Fruit fly (Drosophila melanogaster) whole organism, embryonic: ENCODE data around the gene CG5892.

Experiments
- Atf-2 ChIP-seq: fragments of 200-800 bp; sonication (Bioruptor generic); optimal IDR thresholded peaks from 2 replicates; lab custom pipeline; 2016; ENCODE audit warnings: missing biosample characterization, missing genetic modification characterization
- Blimp-1 ChIP-seq: fragments of 200-800 bp; sonication (Bioruptor generic); optimal IDR thresholded peaks from 3 replicates; lab custom pipeline; 2018; ENCODE audit warnings: missing biosample characterization, missing genetic modification characterization, mild to moderate bottlenecking, moderate library complexity, missing genetic modification reagents
- BtbVII ChIP-seq: fragments of 200-800 bp; sonication (Bioruptor generic); optimal IDR thresholded peaks from 3 replicates; lab custom pipeline; 2017; ENCODE audit warnings: missing biosample characterization, mild to moderate bottlenecking, missing genetic modification characterization
- CG10431 ChIP-seq: fragments of 200-800 bp; sonication (Bioruptor generic); optimal IDR thresholded peaks from 3 replicates; lab custom pipeline; 2018; ENCODE audit warnings: missing biosample characterization, mild to moderate bottlenecking, missing genetic modification characterization
- CG14014 ChIP-seq: fragments of 200-800 bp; sonication (Bioruptor generic); IDR thresholded peaks from 2 replicates; pipeline ENCODE4 v1.3.6; 2022; ENCODE audit warnings: missing biosample characterization, missing genetic modification characterization
- CG18011 ChIP-seq: fragments of 200-800 bp; sonication (Bioruptor generic); optimal IDR thresholded peaks from 2 replicates; lab custom pipeline; 2017; ENCODE audit warnings: missing biosample characterization, missing genetic modification characterization, mild to moderate bottlenecking, moderate library complexity, missing genotype
- CG2712 ChIP-seq: fragments of 200-800 bp; optimal IDR thresholded peaks from 3 replicates; lab custom pipeline; 2019; ENCODE audit warnings: missing biosample characterization, mild to moderate bottlenecking, missing genetic modification characterization, moderate library complexity
- CG30403 ChIP-seq: fragments of 200-800 bp; sonication (Bioruptor generic); optimal IDR thresholded peaks from 3 replicates; lab custom pipeline; 2016; ENCODE audit warnings: missing biosample characterization, missing genetic modification characterization
- CG3838 ChIP-seq: fragments of 200-800 bp; sonication (Bioruptor generic); optimal IDR thresholded peaks from 3 replicates; lab custom pipeline; 2016; ENCODE audit warnings: missing biosample characterization, missing genetic modification characterization
- CG4282 ChIP-seq: fragments of 200-800 bp; sonication (Bioruptor generic); optimal IDR thresholded peaks from 2 replicates; lab custom pipeline; 2016; ENCODE audit warnings: missing biosample characterization, missing genetic modification characterization
- CG4854 ChIP-seq: fragments of 200-800 bp; sonication (Bioruptor generic); optimal IDR thresholded peaks from 2 replicates; lab custom pipeline; 2016; ENCODE audit warnings: missing biosample characterization, missing genetic modification characterization, inconsistent platforms
- CG6854 ChIP-seq: fragments of 200-800 bp; sonication (Bioruptor generic); optimal IDR thresholded peaks from 3 replicates; lab custom pipeline; 2017; ENCODE audit warnings: missing biosample characterization, mild to moderate bottlenecking, missing genetic modification characterization
- CG7357 ChIP-seq: fragments of 200-800 bp; sonication (Bioruptor generic); IDR thresholded peaks from 3 replicates; pipeline ENCODE4 v1.3.6; 2022; ENCODE audit warnings: missing biosample characterization, missing genetic modification characterization
- CG9876 ChIP-seq: fragments of 200-800 bp; sonication (Bioruptor generic); optimal IDR thresholded peaks from 2 replicates; lab custom pipeline; 2016; ENCODE audit warnings: missing biosample characterization, missing genetic modification characterization
- CHES-1-like ChIP-seq: fragments of 200-800 bp; sonication (Bioruptor generic); optimal IDR thresholded peaks from 2 replicates; lab custom pipeline; 2016; ENCODE audit warnings: missing biosample characterization, missing genetic modification characterization
- Dad ChIP-seq: fragments of 200-800 bp; sonication (Bioruptor generic); optimal IDR thresholded peaks from 3 replicates; lab custom pipeline; 2016; ENCODE audit warnings: missing biosample characterization, missing genetic modification characterization
- Gsc ChIP-seq: fragments of 200-800 bp; sonication (Bioruptor generic); IDR thresholded peaks from 2 replicates; pipeline ENCODE4 v1.3.6; 2022; ENCODE audit warnings: missing biosample characterization, missing genetic modification characterization
- HHEX ChIP-seq: fragments of 200-800 bp; sonication (Bioruptor generic); optimal IDR thresholded peaks from 3 replicates; lab custom pipeline; 2017; ENCODE audit warnings: missing biosample characterization, mild to moderate bottlenecking, missing genetic modification characterization, missing genetic modification reagents
- Lim3 ChIP-seq: fragments of 200-800 bp; sonication (Bioruptor generic); IDR thresholded peaks from 2 replicates; pipeline ENCODE4 v1.3.6; 2022; ENCODE audit warnings: missing biosample characterization, missing genetic modification characterization
- Mad ChIP-seq: fragments of 200-800 bp; sonication (Bioruptor generic); optimal IDR thresholded peaks from 2 replicates; lab custom pipeline; 2016; ENCODE audit warnings: missing biosample characterization, missing genetic modification characterization
- Max ChIP-seq: fragments of 200-800 bp; sonication (Bioruptor generic); optimal IDR thresholded peaks from 2 replicates; lab custom pipeline; 2016; ENCODE audit warnings: missing biosample characterization, mild to moderate bottlenecking, missing genetic modification characterization
- Myb ChIP-seq: fragments of 200-800 bp; sonication (Bioruptor generic); optimal IDR thresholded peaks from 2 replicates; lab custom pipeline; 2016; ENCODE audit warnings: missing biosample characterization, missing genetic modification characterization
- Neu2 ChIP-seq: fragments of 200-800 bp; sonication (Bioruptor generic); optimal IDR thresholded peaks from 3 replicates; lab custom pipeline; 2016; ENCODE audit warnings: missing biosample characterization, missing genetic modification characterization, borderline replicate concordance
- Poxn ChIP-seq: fragments of 200-800 bp; sonication (Bioruptor generic); IDR thresholded peaks from 2 replicates; pipeline ENCODE4 v1.3.6; 2022; ENCODE audit warnings: missing biosample characterization, missing genetic modification characterization
- Sox102F ChIP-seq: fragments of 200-800 bp; sonication (Bioruptor generic); optimal IDR thresholded peaks from 2 replicates; lab custom pipeline; 2018; ENCODE audit warnings: missing biosample characterization, mild to moderate bottlenecking, missing genetic modification characterization, moderate library complexity
- Xbp1 ChIP-seq: fragments of 200-800 bp; sonication (Bioruptor generic); optimal IDR thresholded peaks from 3 replicates; lab custom pipeline; 2016; ENCODE audit warnings: missing biosample characterization, mild to moderate bottlenecking, missing genetic modification characterization
- YL-1 ChIP-seq: fragments of 200-800 bp; sonication (Bioruptor generic); optimal IDR thresholded peaks from 3 replicates; lab custom pipeline; 2017; ENCODE audit warnings: missing biosample characterization, mild to moderate bottlenecking, missing genetic modification characterization
- amos ChIP-seq: fragments of 200-800 bp; sonication (Bioruptor generic); IDR thresholded peaks from 2 replicates; pipeline ENCODE4 v1.3.6; 2022; ENCODE audit warnings: missing biosample characterization, missing genetic modification characterization; ENCODE audit not compliant: partially characterized antibody
- aop ChIP-seq: fragments of 200-800 bp; sonication (Bioruptor generic); IDR thresholded peaks from 2 replicates; pipeline ENCODE4 v1.3.6; 2022; ENCODE audit warnings: missing biosample characterization, missing genetic modification characterization
- caup ChIP-seq: fragments of 200-800 bp; sonication (Bioruptor generic); optimal IDR thresholded peaks from 3 replicates; lab custom pipeline; 2017; ENCODE audit warnings: missing biosample characterization, mild to moderate bottlenecking, missing genetic modification characterization, moderate library complexity; ENCODE audit not compliant: severe bottlenecking
- chn ChIP-seq: fragments of 200-800 bp; sonication (Bioruptor generic); optimal IDR thresholded peaks from 2 replicates; lab custom pipeline; 2016; ENCODE audit warnings: missing biosample characterization, missing genetic modification characterization
- crp ChIP-seq, 2 experiments: fragments of 200-800 bp; sonication (Bioruptor generic); optimal IDR thresholded peaks; 2 replicates in 1 of 2; 3 replicates in 1 of 2; lab custom pipeline; 2017; ENCODE audit warnings: missing biosample characterization in 2 of 2, missing genetic modification characterization in 2 of 2, mild to moderate bottlenecking in 1 of 2, moderate library complexity in 1 of 2
- dysf ChIP-seq: fragments of 200-800 bp; sonication (Bioruptor generic); IDR thresholded peaks from 3 replicates; pipeline ENCODE4 v1.3.6; 2022; ENCODE audit warnings: missing biosample characterization, missing genetic modification characterization
- ems ChIP-seq: fragments of 200-800 bp; sonication (Bioruptor generic); optimal IDR thresholded peaks from 3 replicates; lab custom pipeline; 2016; ENCODE audit warnings: missing biosample characterization, missing genetic modification characterization
- eyg ChIP-seq: fragments of 200-800 bp; sonication (Bioruptor generic); optimal IDR thresholded peaks from 3 replicates; lab custom pipeline; 2016; ENCODE audit warnings: missing biosample characterization, missing genetic modification characterization
- gfzf ChIP-seq: fragments of 200-800 bp; sonication (Bioruptor generic); optimal IDR thresholded peaks from 2 replicates; lab custom pipeline; 2016; ENCODE audit warnings: missing biosample characterization, mild to moderate bottlenecking, missing genetic modification characterization, moderate library complexity
- gsb ChIP-seq: fragments of 200-800 bp; sonication (Bioruptor generic); IDR thresholded peaks from 2 replicates; pipeline ENCODE4 v1.3.6; 2022; ENCODE audit warnings: missing biosample characterization, missing genetic modification characterization
- ham ChIP-seq: fragments of 200-800 bp; sonication (Bioruptor generic); IDR thresholded peaks from 2 replicates; pipeline ENCODE4 v1.3.6; 2022; ENCODE audit warnings: missing biosample characterization, missing genetic modification characterization
- jigr1 ChIP-seq: fragments of 200-800 bp; sonication (Bioruptor generic); IDR thresholded peaks from 3 replicates; pipeline ENCODE4 v1.3.6; 2022; ENCODE audit warnings: missing biosample characterization, missing genetic modification characterization
- lov ChIP-seq, 2 experiments: fragments of 200-800 bp in 1 of 2; fragments of >200 bp in 1 of 2; sonication (Bioruptor generic) in 1 of 2; IDR thresholded peaks in 1 of 2; optimal IDR thresholded peaks in 1 of 2; 2 replicates in 1 of 2; 3 replicates in 1 of 2; pipeline versions ENCODE4 v1.3.6 to Lab custom; 2017 to 2022; ENCODE audit warnings: missing biosample characterization in 1 of 2, missing genetic modification characterization in 1 of 2
- maf-S ChIP-seq: fragments of 200-800 bp; sonication (Bioruptor generic); optimal IDR thresholded peaks from 2 replicates; lab custom pipeline; 2016; ENCODE audit warnings: missing biosample characterization, missing genetic modification characterization
- org-1 ChIP-seq: fragments of 200-800 bp; sonication (Bioruptor generic); optimal IDR thresholded peaks from 2 replicates; lab custom pipeline; 2017; ENCODE audit warnings: missing biosample characterization, missing genetic modification characterization
- otp ChIP-seq: fragments of 200-800 bp; sonication (Bioruptor generic); IDR thresholded peaks from 3 replicates; pipeline ENCODE4, ENCODE4 v1.3.6; 2022; ENCODE audit warnings: missing biosample characterization, missing genetic modification characterization
- pfk ChIP-seq: fragments of 200-800 bp; sonication (Bioruptor generic); optimal IDR thresholded peaks from 2 replicates; lab custom pipeline; 2018; ENCODE audit warnings: missing biosample characterization, mild to moderate bottlenecking, missing genetic modification characterization, moderate library complexity
- salm ChIP-seq: fragments of 200-800 bp; sonication (Bioruptor generic); optimal IDR thresholded peaks from 2 replicates; lab custom pipeline; 2018; ENCODE audit warnings: missing biosample characterization, mild to moderate bottlenecking, missing genetic modification characterization
- tgo ChIP-seq: fragments of 200-800 bp; sonication (Bioruptor generic); IDR thresholded peaks from 3 replicates; pipeline ENCODE4 v1.3.6; 2022; ENCODE audit warnings: missing biosample characterization, missing genetic modification characterization
- tup ChIP-seq: fragments of 200-800 bp; sonication (Bioruptor generic); optimal IDR thresholded peaks from 2 replicates; lab custom pipeline; 2016; ENCODE audit warnings: missing biosample characterization, mild to moderate bottlenecking, missing genetic modification characterization, moderate library complexity
- unc-4 ChIP-seq: fragments of 200-800 bp; sonication (Bioruptor generic); IDR thresholded peaks from 2 replicates; pipeline ENCODE4 v1.3.6; 2022; ENCODE audit warnings: missing biosample characterization, missing genetic modification characterization; ENCODE audit not compliant: partially characterized antibody
- unpg ChIP-seq: fragments of 200-800 bp; sonication (Bioruptor generic); optimal IDR thresholded peaks from 3 replicates; lab custom pipeline; 2018; ENCODE audit warnings: missing biosample characterization, mild to moderate bottlenecking, missing genetic modification characterization, moderate library complexity
- usp ChIP-seq: fragments of >200 bp; optimal IDR thresholded peaks from 2 replicates; lab custom pipeline; 2017; ENCODE audit warnings: missing biosample characterization, missing genetic modification characterization
- zfh1 ChIP-seq: fragments of 200-800 bp; sonication (Bioruptor generic); IDR thresholded peaks from 3 replicates; pipeline ENCODE4 v1.3.6; 2022; ENCODE audit warnings: missing biosample characterization, missing genetic modification characterization

CG5892 gene

DNA sequence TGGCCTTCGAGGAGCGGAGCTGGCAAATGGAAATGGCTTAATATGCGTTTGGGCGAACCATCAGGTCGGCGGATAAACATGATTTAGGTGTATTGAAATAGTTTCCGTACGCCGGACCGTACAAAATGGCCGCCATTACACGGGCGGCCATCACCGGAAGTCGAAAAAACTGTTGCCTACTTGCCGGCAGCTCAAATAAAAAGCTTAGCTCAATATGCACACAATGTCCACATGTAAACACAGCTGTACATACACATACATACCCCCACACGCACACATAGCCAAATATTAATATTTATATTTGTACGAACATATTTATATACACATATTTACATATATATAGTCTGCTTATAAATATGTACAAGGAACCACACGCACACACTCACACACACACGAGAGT lies 20.8 kb downstream of the CG5892 start (continued):
- TF ChIP-seq caup (GFP tag; lab: Kevin White, UChicago) = peak; percentile 31
- no peak for TF ChIP-seq Max (GFP tag; lab: Kevin White, UChicago)
- TF ChIP-seq BtbVII (GFP tag; lab: Kevin White, UChicago) = peak; percentile 22
- no peak for TF ChIP-seq CG18011 (GFP tag; lab: Kevin White, UChicago)
- TF ChIP-seq maf-S (GFP tag; lab: Kevin White, UChicago) = no peak
- no peak for TF ChIP-seq CG3838 (GFP tag; lab: Kevin White, UChicago)
- TF ChIP-seq ems = no peak
- no peak for TF ChIP-seq ham (GFP tag; lab: Robert Waterston, UW)
- TF ChIP-seq YL-1 (GFP tag; lab: Kevin White, UChicago) = no peak
- TF ChIP-seq usp (GFP tag; lab: Kevin White, UChicago) = no peak
- TF ChIP-seq org-1 (GFP tag; lab: Kevin White, UChicago) = no peak
- no peak for TF ChIP-seq CG4854 (GFP tag; lab: Kevin White, UChicago)
- peak; percentile 64; the same call in 1 of the 2 replicates for TF ChIP-seq CG14014 (GFP tag; lab: Robert Waterston, UW)
- peak; percentile 38; the same call in 1 of the 2 replicates for TF ChIP-seq gsb (GFP tag; lab: Robert Waterston, UW)
- TF ChIP-seq CG4282 (GFP tag; lab: Kevin White, UChicago) = no peak
- TF ChIP-seq Gsc = no peak
- no peak for TF ChIP-seq pfk (GFP tag; lab: Kevin White, UChicago)
- TF ChIP-seq CG6854 = no peak
- TF ChIP-seq gfzf = no peak
- no peak for TF ChIP-seq chn (GFP tag; lab: Kevin White, UChicago)
- TF ChIP-seq Lim3 (GFP tag; lab: Robert Waterston, UW) = no peak
- no peak for TF ChIP-seq Dad (GFP tag; lab: Kevin White, UChicago)
- peak; percentile 38; the same call in 1 of the 3 replicates for TF ChIP-seq dysf (GFP tag; lab: Robert Waterston, UW)
- no peak for TF ChIP-seq Atf-2
- TF ChIP-seq otp (GFP tag; lab: Robert Waterston, UW) = peak; percentile 68; the same call in 2 of the 3 replicates
- no peak for TF ChIP-seq CG9876 (GFP tag; lab: Kevin White, UChicago)
- TF ChIP-seq Xbp1 (GFP tag; lab: Kevin White, UChicago) = peak; percentile 26
- TF ChIP-seq unpg (GFP tag; lab: Kevin White, UChicago) = peak; percentile 48
- no peak for TF ChIP-seq Myb (GFP tag; lab: Kevin White, UChicago)
- peak; percentile 4 for TF ChIP-seq CG2712
- TF ChIP-seq unc-4 (GFP tag; lab: Robert Waterston, UW) = no peak
- no peak for TF ChIP-seq lov (optimal IDR thresholded peaks at IDR 0.05; lab: Kevin White, UChicago)
- peak; percentile 56; the same call in 2 of the 3 replicates for TF ChIP-seq lov (GFP tag; IDR thresholded peaks at IDR 0.05; lab: Robert Waterston, UW)
- peak; percentile 13 for TF ChIP-seq Mad (GFP tag; lab: Kevin White, UChicago)
- no peak for TF ChIP-seq CHES-1-like
- TF ChIP-seq Poxn = no peak
- no peak for TF ChIP-seq eyg (GFP tag; lab: Kevin White, UChicago)
- TF ChIP-seq Blimp-1 (GFP tag; lab: Kevin White, UChicago) = peak; percentile 26
- TF ChIP-seq salm = no peak
- no peak for TF ChIP-seq amos (GFP tag; lab: Robert Waterston, UW)
- peak; percentile 9 for TF ChIP-seq CG10431
- no peak for TF ChIP-seq tgo (GFP tag; lab: Robert Waterston, UW)
- peak; percentile 53; the same call in 2 of the 3 replicates for TF ChIP-seq zfh1 (GFP tag; lab: Robert Waterston, UW)
- TF ChIP-seq CG30403 (GFP tag; lab: Kevin White, UChicago) = no peak
- TF ChIP-seq CG7357 = no peak
- no peak for TF ChIP-seq tup (GFP tag; lab: Kevin White, UChicago)
- peak; percentile 57 for TF ChIP-seq HHEX (GFP tag; lab: Kevin White, UChicago)
- TF ChIP-seq jigr1 (GFP tag; lab: Robert Waterston, UW) = no peak
- TF ChIP-seq Neu2 (GFP tag; lab: Kevin White, UChicago) = no peak
- peak; percentile 30 for TF ChIP-seq Sox102F (GFP tag; lab: Kevin White, UChicago)
- no peak for TF ChIP-seq crp (GFP tag; optimal IDR thresholded peaks at IDR 0.05; lab: Kevin White, UChicago)
- no peak for TF ChIP-seq aop (GFP tag; lab: Robert Waterston, UW)
